Worm (Caenorhabditis elegans) whole organism, L4/young adult: Measurements from ENCODE around the gene C05G5.2.

Experiments
- W03F9.2 ChIP-seq: fragments of 150-350 bp; optimal IDR thresholded peaks from 2 replicates; lab custom pipeline; 2014; ENCODE audit warnings: missing biosample characterization, missing genetic modification characterization
- dao-5 ChIP-seq: sonication (generic microtip); optimal IDR thresholded peaks from 2 replicates; lab custom pipeline; 2016; ENCODE audit warnings: missing genotype, missing genetic modification characterization, moderate library complexity, missing compliant biosample characterization
- him-1 ChIP-seq: sonication (generic microtip); optimal IDR thresholded peaks from 2 replicates; lab custom pipeline; 2016; ENCODE audit warnings: missing genotype, missing genetic modification reagents, missing genetic modification characterization, missing compliant biosample characterization

The C05G5.2 gene

DNA sequence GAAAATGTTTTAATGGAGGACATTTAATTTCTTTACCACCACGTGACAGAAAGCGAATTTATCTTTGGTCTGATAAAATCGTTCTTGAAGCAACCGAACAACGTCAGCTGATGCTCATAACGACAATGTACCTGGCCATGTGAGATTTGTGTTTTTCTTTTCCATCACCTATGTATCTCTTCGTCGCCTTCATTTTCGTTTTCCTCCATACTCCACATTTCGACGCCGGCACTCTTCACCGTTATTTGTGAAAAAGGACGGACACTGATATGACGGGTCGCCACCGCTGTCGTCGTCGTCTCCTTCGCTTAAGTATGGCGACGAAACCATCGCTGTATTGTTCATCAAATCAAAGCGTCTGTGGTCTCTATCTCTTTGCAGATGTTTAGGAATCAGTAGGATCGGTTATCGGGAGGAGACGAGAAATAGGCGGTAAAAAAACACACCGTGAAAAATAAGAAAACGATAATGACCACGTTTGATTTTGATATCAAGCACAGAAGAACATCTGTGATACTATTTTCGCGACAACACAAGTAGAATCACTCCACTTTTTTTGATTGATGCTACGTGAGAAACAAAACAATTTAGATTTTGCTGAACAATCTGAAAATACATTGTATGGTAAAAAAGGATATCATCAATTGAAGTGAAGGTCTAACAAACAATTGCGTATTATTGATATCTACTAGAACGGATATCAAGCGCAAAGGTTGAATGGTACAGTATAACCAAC lies 39.9 kb downstream of the C05G5.2 start:
- TF ChIP-seq him-1 (tag; lab: Kevin White, UChicago) (no peak), dao-5 (tag; lab: Kevin White, UChicago) (no peak), W03F9.2 (tag; lab: Kevin White, UChicago) (no peak)

DNA sequence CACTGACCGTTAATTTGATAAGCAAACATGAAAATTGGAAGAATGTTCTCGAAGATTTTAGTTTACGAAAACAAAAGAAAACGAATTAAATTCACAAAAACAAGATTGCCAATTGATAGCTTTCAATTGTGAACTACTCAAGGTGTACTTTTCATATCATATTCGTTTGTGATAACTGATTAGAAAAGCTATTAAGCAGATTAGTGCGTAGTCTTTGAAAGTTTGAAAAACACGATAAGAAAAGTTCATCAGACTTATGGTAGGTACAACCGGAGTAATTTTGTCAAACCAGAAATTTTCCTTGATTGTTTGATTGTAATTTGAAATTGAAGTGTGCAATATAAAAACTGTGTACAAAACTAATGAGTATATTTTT lies 40.4 kb downstream of the C05G5.2 start:
- TF ChIP-seq W03F9.2 (tag; lab: Kevin White, UChicago), result no peak
- no peak for TF ChIP-seq dao-5 (tag; lab: Kevin White, UChicago)
- no peak for TF ChIP-seq him-1 (tag; lab: Kevin White, UChicago)

DNA sequence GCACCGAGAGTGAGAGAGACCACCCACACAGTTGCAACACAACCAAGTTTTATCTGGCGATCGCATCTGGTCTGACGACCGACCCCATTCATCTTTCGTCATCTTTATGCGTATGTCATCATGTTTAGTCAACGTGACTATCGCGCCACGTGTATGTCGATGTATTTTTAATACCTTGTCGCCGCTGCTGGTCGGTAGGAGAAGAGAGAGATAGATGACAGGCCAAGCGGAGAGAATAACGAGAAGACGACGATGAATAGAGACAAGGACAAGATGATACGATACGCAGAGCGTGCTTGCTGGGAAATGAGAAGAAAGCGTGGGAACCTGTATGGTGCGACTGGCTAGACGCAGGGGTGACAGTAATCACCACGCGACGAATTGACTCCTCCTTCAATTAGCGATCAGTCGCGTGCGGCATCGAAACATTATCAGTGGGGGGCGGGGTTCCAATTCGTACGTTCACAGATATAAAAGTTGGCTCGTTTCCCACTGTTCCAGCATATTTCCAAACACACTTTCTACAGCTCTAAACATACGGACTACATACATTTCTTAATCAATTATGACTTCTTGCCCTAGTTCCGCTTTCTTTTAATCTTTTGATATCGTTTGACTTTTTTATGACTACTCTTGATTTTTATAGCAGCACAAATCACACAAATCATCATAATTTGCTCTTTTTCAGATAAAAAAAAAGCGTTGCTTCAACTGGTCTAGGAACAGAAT lies 43.4 kb downstream of the C05G5.2 start, which contains the start of gene tatn-1:
Gene tatn-1 (plus strand): TSS at position 689 of the 729 bp plus-strand sequence.
- TF ChIP-seq him-1 (tag; lab: Kevin White, UChicago) (no peak), W03F9.2 (tag; lab: Kevin White, UChicago) (peak; percentile 4), dao-5 (tag; lab: Kevin White, UChicago) (peak; percentile 38)

DNA sequence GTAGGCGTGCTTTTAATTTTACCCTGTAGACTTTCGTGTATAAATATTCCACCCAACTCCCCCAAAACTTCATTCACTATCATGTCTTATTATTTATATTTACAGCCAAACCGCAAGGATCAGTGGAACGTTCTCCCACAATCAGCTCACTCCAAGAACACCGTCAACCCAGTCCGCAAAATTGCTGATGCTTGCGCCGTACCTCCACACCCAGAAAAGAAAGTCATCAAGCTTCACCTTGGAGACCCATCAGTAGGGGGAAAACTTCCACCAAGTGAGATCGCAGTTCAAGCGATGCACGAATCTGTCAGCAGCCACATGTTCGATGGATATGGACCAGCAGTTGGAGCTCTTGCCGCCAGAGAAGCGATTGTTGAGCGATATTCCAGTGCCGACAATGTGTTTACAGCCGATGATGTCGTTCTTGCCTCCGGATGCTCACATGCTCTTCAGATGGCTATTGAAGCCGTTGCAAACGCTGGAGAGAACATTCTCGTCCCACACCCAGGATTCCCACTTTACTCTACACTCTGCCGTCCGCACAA lies 44.2 kb downstream of the C05G5.2 start:
- TF ChIP-seq dao-5 (tag; lab: Kevin White, UChicago), result no peak
- no peak for TF ChIP-seq him-1 (tag; lab: Kevin White, UChicago)
- no peak for TF ChIP-seq W03F9.2 (tag; lab: Kevin White, UChicago)

ce11 chrX:14792315-14793197 lies 45.5 kb downstream of the C05G5.2 start:
- no peak for TF ChIP-seq W03F9.2 (tag; lab: Kevin White, UChicago)
- TF ChIP-seq dao-5 (tag; lab: Kevin White, UChicago), result no peak

DNA sequence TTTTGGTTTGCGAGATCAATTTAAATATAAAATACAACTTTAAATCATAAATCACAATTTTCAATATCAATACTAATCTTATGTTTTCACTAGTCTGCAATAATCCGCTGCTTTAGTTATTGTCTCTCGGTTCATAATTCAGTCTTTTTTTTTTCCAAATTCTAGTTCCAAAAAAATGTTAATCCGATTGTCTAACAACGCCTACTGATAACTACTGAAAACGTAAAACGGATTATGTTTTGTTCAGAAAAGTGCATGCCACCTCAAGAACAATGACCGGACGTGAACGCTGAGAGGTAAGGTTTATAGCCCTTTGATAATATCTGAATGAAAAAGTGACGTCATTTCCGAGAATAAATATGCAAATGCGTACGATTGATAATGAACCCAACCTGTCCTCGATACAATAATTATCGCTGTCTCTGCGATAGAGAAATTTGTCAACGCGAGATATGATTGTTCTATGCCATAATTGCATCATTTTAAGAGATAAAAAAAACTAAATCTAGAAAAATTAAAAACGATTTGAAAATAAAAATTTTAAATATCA lies 46.2 kb downstream of the C05G5.2 start, which contains the start of gene sprr-2:
Gene sprr-2 (plus strand): TSS at position 248 of the 550 bp plus-strand sequence.
- TF ChIP-seq dao-5 (tag; lab: Kevin White, UChicago) (no peak), W03F9.2 (tag; lab: Kevin White, UChicago) (no peak), him-1 (tag; lab: Kevin White, UChicago) (no peak)

- TF ChIP-seq him-1 (tag; lab: Kevin White, UChicago), result no peak
These were observed 47.1 kb downstream of the C05G5.2 start for ce11 chrX:14794170-14794569.

ce11 chrX:14797405-14797804 lies 50.3 kb downstream of the C05G5.2 start:
- TF ChIP-seq him-1 (tag; lab: Kevin White, UChicago) (no peak), W03F9.2 (tag; lab: Kevin White, UChicago) (no peak), dao-5 (tag; lab: Kevin White, UChicago) (no peak)
